Worm (Caenorhabditis elegans) whole organism, early embryonic: ENCODE data around the gene fkh-7.

Source experiments
- ama-1 ChIP-seq: fragments of 150-350 bp; optimal IDR thresholded peaks from 2 replicates; lab custom pipeline; 2014
- ceh-13 ChIP-seq: fragments of 200-800 bp; sonication (Bioruptor generic); optimal IDR thresholded peaks from 2 replicates; lab custom pipeline; 2018; ENCODE audit warnings: mild to moderate bottlenecking, missing genetic modification characterization, missing compliant biosample characterization
- flt-1 ChIP-seq: fragments of 200-800 bp; sonication (Bioruptor generic); IDR thresholded peaks from 2 replicates; pipeline ENCODE4 v1.3.6; 2022; ENCODE audit warnings: missing genetic modification characterization, missing compliant biosample characterization
- hmbx-1 ChIP-seq: sonication (generic microtip); optimal IDR thresholded peaks from 2 replicates; lab custom pipeline; 2016; ENCODE audit warnings: mild to moderate bottlenecking, missing genetic modification characterization, missing compliant biosample characterization
- scrt-1 ChIP-seq: fragments of 200-800 bp; sonication (Bioruptor generic); IDR thresholded peaks from 2 replicates; pipeline ENCODE4 v1.3.6; 2022; ENCODE audit warnings: missing genetic modification characterization, missing compliant biosample characterization

ce11 chrIV:5592956-5593355, 8.5 kb downstream of the fkh-7 start:
- TF ChIP-seq ama-1 (lab: Kevin White, UChicago): no peak
- TF ChIP-seq scrt-1 (GFP tag; lab: Robert Waterston, UW): no peak
- no peak for TF ChIP-seq hmbx-1
- TF ChIP-seq ceh-13: no peak
- no peak for TF ChIP-seq flt-1 (GFP tag; lab: Robert Waterston, UW)
